Worm (Caenorhabditis elegans): Measurements from ENCODE around the gene ttr-10.

DNA sequence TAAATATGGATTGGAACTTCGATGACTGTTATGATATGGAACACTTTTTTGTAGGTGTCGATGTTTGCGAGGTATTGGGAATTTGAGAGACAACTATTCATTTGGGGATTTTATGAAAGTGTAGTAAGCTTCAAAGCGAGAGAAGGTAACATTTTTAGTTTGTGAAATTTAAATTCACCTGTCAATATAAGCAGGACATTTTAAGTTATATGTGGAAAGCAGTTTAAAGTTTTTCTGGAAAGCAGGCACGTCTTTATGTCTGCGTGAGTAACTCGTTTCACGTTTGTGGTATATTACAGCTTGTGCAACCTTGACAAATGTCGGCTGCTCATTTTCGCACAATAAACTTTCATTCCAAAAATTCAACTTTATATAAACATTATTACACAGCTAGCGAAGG, 49.5 kb downstream of the ttr-10 start, which contains the start of gene srh-229:
- TF ChIP-seq him-1 (tag; optimal IDR thresholded peaks at IDR 0.05) (no peak), dao-5 (tag; optimal IDR thresholded peaks at IDR 0.05) (no peak)

Data from whole organism, L4/young adult.